Fruit fly (Drosophila melanogaster) whole organism, pupa: ENCODE results near the gene Cox17.

Experiments used
- CG10348 ChIP-seq: fragments of 200-800 bp; sonication (Bioruptor generic); IDR thresholded peaks from 2 replicates; pipeline ENCODE4 v1.3.6; 2022; ENCODE audit warnings: missing biosample characterization, missing genetic modification characterization
- CG14655 ChIP-seq: fragments of 200-800 bp; sonication (Bioruptor generic); optimal IDR thresholded peaks from 3 replicates; lab custom pipeline; 2017; ENCODE audit warnings: mild to moderate bottlenecking, missing biosample characterization, missing genetic modification reagents, missing genetic modification characterization
- Snoo ChIP-seq: fragments of 200-800 bp; sonication (Bioruptor generic); optimal IDR thresholded peaks from 3 replicates; lab custom pipeline; 2017; ENCODE audit warnings: missing biosample characterization, mild to moderate bottlenecking, missing genetic modification characterization, inconsistent platforms

dm6 chrX:15075485-15076037, 8.9 kb downstream of the Cox17 start:
- TF ChIP-seq CG10348 (GFP tag; lab: Robert Waterston, UW) (no peak), Snoo (tag; lab: Kevin White, UChicago) (no peak), CG14655 (no peak)
